Fruit fly (Drosophila melanogaster): Measurements from ENCODE around the gene CG10352.

Gene CG10352

DNA sequence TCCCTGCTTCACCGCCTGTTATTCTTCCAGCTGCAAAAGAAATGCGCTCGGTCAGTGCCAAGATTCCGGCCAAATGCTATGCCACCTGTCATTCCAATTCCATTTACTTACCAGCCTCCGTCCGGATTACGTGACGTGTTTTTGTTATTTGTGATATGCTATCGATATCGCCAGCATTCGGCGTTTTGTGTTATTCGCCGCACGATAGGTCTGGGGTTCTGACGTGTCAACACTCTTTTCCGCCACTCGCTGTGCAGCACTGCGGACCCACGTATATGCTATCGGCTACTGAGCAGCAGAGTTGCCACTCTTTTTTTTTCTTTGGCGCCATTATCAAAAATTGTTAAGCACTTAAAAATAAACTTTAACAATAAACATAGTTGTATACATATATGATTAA lies 24.7 kb downstream of the CG10352 start, which contains the start of gene p24-1 (continued):
- TF ChIP-seq Ets65A (GFP tag), result peak; percentile 96
- TF ChIP-seq CG15601 (tag; optimal IDR thresholded peaks at IDR 0.05), result peak; percentile 34
- TF ChIP-seq lbe (GFP tag; optimal IDR thresholded peaks at IDR 0.05), result peak; percentile 49
- peak; percentile 49 for TF ChIP-seq tin (GFP tag; optimal IDR thresholded peaks at IDR 0.05)
- peak; percentile 46 for TF ChIP-seq CG18599 (GFP tag; optimal IDR thresholded peaks at IDR 0.05)
- peak; percentile 57 for TF ChIP-seq Side (GFP tag; optimal IDR thresholded peaks at IDR 0.05)
- TF ChIP-seq CG2120 (GFP tag; optimal IDR thresholded peaks at IDR 0.05), result peak; percentile 81
- TF ChIP-seq Sin3A (optimal IDR thresholded peaks at IDR 0.05), result peak; percentile 22
- TF ChIP-seq mirr (GFP tag; optimal IDR thresholded peaks at IDR 0.05), result peak; percentile 39
- TF ChIP-seq her (GFP tag; optimal IDR thresholded peaks at IDR 0.05), result peak; percentile 66
- TF ChIP-seq CG15073 (GFP tag; optimal IDR thresholded peaks at IDR 0.05), result no peak
- no peak for TF ChIP-seq ase (GFP tag; IDR thresholded peaks at IDR 0.05)
- peak; percentile 74 for TF ChIP-seq CG17186 (GFP tag; optimal IDR thresholded peaks at IDR 0.05)
- TF ChIP-seq pita (GFP tag; optimal IDR thresholded peaks at IDR 0.05), result no peak
- no peak for TF ChIP-seq cas (GFP tag; IDR thresholded peaks at IDR 0.05)
- peak; percentile 53 for TF ChIP-seq CG9797 (GFP tag; optimal IDR thresholded peaks at IDR 0.05)
- TF ChIP-seq Med (GFP tag), result peak; percentile 95
- peak; percentile 80 for TF ChIP-seq sob (GFP tag; IDR thresholded peaks at IDR 0.05)
- TF ChIP-seq corto (GFP tag; optimal IDR thresholded peaks at IDR 0.05), result no peak
- peak; percentile 71 for TF ChIP-seq vnd (GFP tag; IDR thresholded peaks at IDR 0.05; ENCODE audit: partially characterized antibody)
- peak; percentile 64 for TF ChIP-seq vvl (GFP tag; IDR thresholded peaks at IDR 0.05)
- peak; percentile 65 for TF ChIP-seq lab (GFP tag; optimal IDR thresholded peaks at IDR 0.05)
- no peak for TF ChIP-seq sens-2 (GFP tag; IDR thresholded peaks at IDR 0.05)
- TF ChIP-seq Nf-YA (GFP tag; IDR thresholded peaks at IDR 0.05), result no peak
- TF ChIP-seq Sry-δ (GFP tag; optimal IDR thresholded peaks at IDR 0.05), result peak; percentile 87
- peak; percentile 45 for TF ChIP-seq vfl (GFP tag; optimal IDR thresholded peaks at IDR 0.05)
- no peak for TF ChIP-seq Trl (optimal IDR thresholded peaks at IDR 0.05)
- TF ChIP-seq Trl (GFP tag; optimal IDR thresholded peaks at IDR 0.05), result peak; percentile 53
- TF ChIP-seq nmo (GFP tag; optimal IDR thresholded peaks at IDR 0.05), result peak; percentile 32
- no peak for TF ChIP-seq CG10431 (GFP tag; optimal IDR thresholded peaks at IDR 0.05)
- TF ChIP-seq CG1024 (GFP tag; IDR thresholded peaks at IDR 0.05), result no peak
- no peak for TF ChIP-seq CG2199 (GFP tag; IDR thresholded peaks at IDR 0.05)
- peak; percentile 60 for TF ChIP-seq gcm (GFP tag; optimal IDR thresholded peaks at IDR 0.05)
- TF ChIP-seq hkb (optimal IDR thresholded peaks at IDR 0.05), result peak; percentile 47
- TF ChIP-seq hkb (GFP tag; IDR thresholded peaks at IDR 0.05), result no peak
- peak; percentile 83 for TF ChIP-seq ato (GFP tag; IDR thresholded peaks at IDR 0.05; ENCODE audit: partially characterized antibody)
- peak; percentile 70 for TF ChIP-seq Doc3 (GFP tag; IDR thresholded peaks at IDR 0.05; ENCODE audit: partially characterized antibody)
- TF ChIP-seq tx (GFP tag; optimal IDR thresholded peaks at IDR 0.05), result no peak
- peak; percentile 40 for TF ChIP-seq CG12942 (GFP tag; optimal IDR thresholded peaks at IDR 0.05)
- TF ChIP-seq CG18262 (tag; optimal IDR thresholded peaks at IDR 0.05), result peak; percentile 7
- TF ChIP-seq eve (GFP tag; optimal IDR thresholded peaks at IDR 0.05), result no peak
- no peak for TF ChIP-seq Hr78 (GFP tag; optimal IDR thresholded peaks at IDR 0.05)
- no peak for TF ChIP-seq salm (tag; optimal IDR thresholded peaks at IDR 0.05)
- TF ChIP-seq Nf-YC (tag; optimal IDR thresholded peaks at IDR 0.05), result peak; percentile 56
- TF ChIP-seq NfI (GFP tag; optimal IDR thresholded peaks at IDR 0.05), result peak; percentile 67
- no peak for TF ChIP-seq otp (GFP tag; IDR thresholded peaks at IDR 0.05)
- peak; percentile 47 for TF ChIP-seq sd (tag; optimal IDR thresholded peaks at IDR 0.05)
- TF ChIP-seq pb (GFP tag; optimal IDR thresholded peaks at IDR 0.05), result no peak
- peak in 1 of 2 experiments; percentile 45 for TF ChIP-seq crp (GFP tag; optimal IDR thresholded peaks at IDR 0.05)
- no peak for TF ChIP-seq CG4360 (GFP tag; IDR thresholded peaks at IDR 0.05)
- peak; percentile 46 for TF ChIP-seq CG2712 (tag; optimal IDR thresholded peaks at IDR 0.05)
- peak; percentile 20 for TF ChIP-seq CG2678 (tag; optimal IDR thresholded peaks at IDR 0.05)

Measured in whole organism, embryonic.